Worm (Caenorhabditis elegans) whole organism, early embryonic: Measurements from ENCODE around the gene daf-7.

Source experiments
- B0310.2 ChIP-seq: sonication (generic microtip); optimal IDR thresholded peaks from 2 replicates; lab custom pipeline; 2016; ENCODE audit warnings: mild to moderate bottlenecking, missing genetic modification characterization, missing compliant biosample characterization
- aly-1 ChIP-seq: sonication (generic microtip); optimal IDR thresholded peaks from 2 replicates; lab custom pipeline; 2016; ENCODE audit warnings: missing genetic modification characterization, missing compliant biosample characterization
- ama-1 ChIP-seq: fragments of 150-350 bp; optimal IDR thresholded peaks from 2 replicates; lab custom pipeline; 2014
- pes-1 ChIP-seq: fragments of 200-800 bp; sonication (Bioruptor generic); IDR thresholded peaks from 2 replicates; pipeline ENCODE4 v1.3.6; 2022; ENCODE audit warnings: missing genetic modification reagents, missing genetic modification characterization, missing compliant biosample characterization
- scrt-1 ChIP-seq: fragments of 200-800 bp; sonication (Bioruptor generic); IDR thresholded peaks from 2 replicates; pipeline ENCODE4 v1.3.6; 2022; ENCODE audit warnings: missing genetic modification characterization, missing compliant biosample characterization
- tra-4 ChIP-seq: sonication (generic microtip); optimal IDR thresholded peaks from 2 replicates; lab custom pipeline; 2017; ENCODE audit warnings: missing genetic modification characterization, missing compliant biosample characterization

- no peak for TF ChIP-seq B0310.2 (tag; lab: Kevin White, UChicago)
- TF ChIP-seq tra-4 (tag; lab: Kevin White, UChicago): no peak
- TF ChIP-seq pes-1 (GFP tag; lab: Robert Waterston, UW): no peak
- no peak for TF ChIP-seq aly-1 (tag; lab: Kevin White, UChicago)
- no peak for TF ChIP-seq scrt-1 (GFP tag; lab: Robert Waterston, UW)
- TF ChIP-seq ama-1 (lab: Kevin White, UChicago): no peak
Measured at ce11 chrIII:845485-845884, 33.8 kb downstream of the daf-7 start, which contains the start of gene K02F3.2.
